Fruit fly (Drosophila melanogaster) whole organism, embryonic: ENCODE measurements around the gene MED14.

Experiments
- Awh ChIP-seq: fragments of 200-800 bp; sonication (Bioruptor generic); IDR thresholded peaks from 2 replicates; pipeline ENCODE4, ENCODE4 v1.3.6; 2022; ENCODE audit warnings: missing biosample characterization, missing genetic modification characterization
- C15 ChIP-seq: fragments of 200-800 bp; sonication (Bioruptor generic); IDR thresholded peaks from 3 replicates; pipeline ENCODE4 v1.3.6; 2022; ENCODE audit warnings: missing biosample characterization, missing genetic modification characterization
- CG10366 ChIP-seq: fragments of 200-800 bp; sonication (Bioruptor generic); IDR thresholded peaks from 2 replicates; pipeline ENCODE4 v1.3.6; 2022; ENCODE audit warnings: missing biosample characterization, missing genetic modification characterization
- CG11093 ChIP-seq: fragments of 200-800 bp; sonication (Bioruptor generic); IDR thresholded peaks from 3 replicates; pipeline ENCODE4 v1.3.6; 2022; ENCODE audit warnings: missing biosample characterization, missing genetic modification characterization
- CG11398 ChIP-seq: fragments of 200-800 bp; sonication (Bioruptor generic); optimal IDR thresholded peaks from 2 replicates; lab custom pipeline; 2016; ENCODE audit warnings: missing biosample characterization, missing genetic modification characterization
- CG11695 ChIP-seq: fragments of 200-800 bp; sonication (Bioruptor generic); IDR thresholded peaks from 3 replicates; pipeline ENCODE4 v1.3.6; 2022; ENCODE audit warnings: missing biosample characterization, missing genetic modification characterization
- CG12104 ChIP-seq: fragments of 200-800 bp; sonication (Bioruptor generic); optimal IDR thresholded peaks from 3 replicates; lab custom pipeline; 2016; ENCODE audit warnings: missing biosample characterization, missing genetic modification characterization
- CG1233 ChIP-seq: fragments of 200-800 bp; sonication (Bioruptor generic); optimal IDR thresholded peaks from 4 replicates; lab custom pipeline; 2018; ENCODE audit warnings: missing biosample characterization, mild to moderate bottlenecking, missing genetic modification characterization
- CG13775 ChIP-seq: fragments of 200-800 bp; sonication (Bioruptor generic); optimal IDR thresholded peaks from 3 replicates; lab custom pipeline; 2017; ENCODE audit warnings: missing biosample characterization, mild to moderate bottlenecking, missing genetic modification characterization
- CG16813 ChIP-seq: fragments of 200-800 bp; sonication (Bioruptor generic); IDR thresholded peaks from 3 replicates; pipeline ENCODE4 v1.3.6; 2022; ENCODE audit warnings: missing biosample characterization, missing genetic modification characterization; ENCODE audit not compliant: partially characterized antibody
- CG17385 ChIP-seq: fragments of 200-800 bp; sonication (Bioruptor generic); optimal IDR thresholded peaks from 3 replicates; lab custom pipeline; 2018; ENCODE audit warnings: missing biosample characterization, mild to moderate bottlenecking, missing genetic modification characterization
- CG17802 ChIP-seq: fragments of 200-800 bp; sonication (Bioruptor generic); optimal IDR thresholded peaks from 2 replicates; lab custom pipeline; 2018; ENCODE audit warnings: missing biosample characterization, mild to moderate bottlenecking, missing genetic modification characterization, moderate library complexity
- CG18476 ChIP-seq: fragments of 200-800 bp; sonication (Bioruptor generic); optimal IDR thresholded peaks from 2 replicates; lab custom pipeline; 2016; ENCODE audit warnings: missing biosample characterization, mild to moderate bottlenecking, missing genetic modification characterization
- CG18764 ChIP-seq: fragments of 200-800 bp; sonication (Bioruptor generic); optimal IDR thresholded peaks from 3 replicates; lab custom pipeline; 2016; ENCODE audit warnings: missing biosample characterization, missing genetic modification characterization
- CG2712 ChIP-seq: fragments of 200-800 bp; optimal IDR thresholded peaks from 3 replicates; lab custom pipeline; 2019; ENCODE audit warnings: missing biosample characterization, mild to moderate bottlenecking, missing genetic modification characterization, moderate library complexity
- CG31441 ChIP-seq: fragments of 200-800 bp; sonication (Bioruptor generic); IDR thresholded peaks from 2 replicates; pipeline ENCODE4 v1.3.6; 2022; ENCODE audit warnings: missing biosample characterization, missing genetic modification characterization
- CG3847 ChIP-seq: fragments of 200-800 bp; sonication (Bioruptor generic); IDR thresholded peaks from 2 replicates; pipeline ENCODE4 v1.3.6; 2022; ENCODE audit warnings: missing biosample characterization, missing genetic modification characterization
- CG4282 ChIP-seq: fragments of 200-800 bp; sonication (Bioruptor generic); optimal IDR thresholded peaks from 2 replicates; lab custom pipeline; 2016; ENCODE audit warnings: missing biosample characterization, missing genetic modification characterization
- CG5180 ChIP-seq: fragments of 200-800 bp; sonication (Bioruptor generic); optimal IDR thresholded peaks from 3 replicates; lab custom pipeline; 2017; ENCODE audit warnings: missing biosample characterization, missing genetic modification characterization, mild to moderate bottlenecking, moderate library complexity, missing genetic modification reagents
- CG6654 ChIP-seq: fragments of 200-800 bp; sonication (Bioruptor generic); optimal IDR thresholded peaks from 2 replicates; lab custom pipeline; 2017; ENCODE audit warnings: missing biosample characterization, mild to moderate bottlenecking, missing genetic modification characterization
- CG6683 ChIP-seq: fragments of 200-800 bp; sonication (Bioruptor generic); optimal IDR thresholded peaks from 2 replicates; lab custom pipeline; 2017; ENCODE audit warnings: missing biosample characterization, mild to moderate bottlenecking, missing genetic modification characterization, missing genetic modification reagents
- CG8290 ChIP-seq, 3 experiments: fragments of 200-800 bp; sonication (Bioruptor generic); optimal IDR thresholded peaks; 2 replicates each; lab custom pipeline; 2016 to 2019; ENCODE audit warnings: missing biosample characterization in 3 of 3, missing genetic modification characterization in 3 of 3, mild to moderate bottlenecking in 2 of 3, moderate library complexity in 1 of 3
- CG8359 ChIP-seq: fragments of 200-800 bp; sonication (Bioruptor generic); optimal IDR thresholded peaks from 2 replicates; lab custom pipeline; 2017; ENCODE audit warnings: missing biosample characterization, mild to moderate bottlenecking, missing genetic modification characterization, borderline replicate concordance
- CG9609 ChIP-seq: fragments of 200-800 bp; sonication (Bioruptor generic); optimal IDR thresholded peaks from 3 replicates; lab custom pipeline; 2016; ENCODE audit warnings: missing biosample characterization, missing genetic modification characterization
- D19B ChIP-seq: fragments of 200-800 bp; sonication (Bioruptor generic); optimal IDR thresholded peaks from 2 replicates; lab custom pipeline; 2017; ENCODE audit warnings: missing biosample characterization, mild to moderate bottlenecking, missing genetic modification characterization
- E2f1 ChIP-seq: fragments of 200-800 bp; sonication (Bioruptor generic); IDR thresholded peaks from 2 replicates; pipeline ENCODE4 v1.3.6; 2022; ENCODE audit warnings: missing biosample characterization, missing genetic modification characterization
- Fer2 ChIP-seq: fragments of 200-800 bp; sonication (Bioruptor generic); optimal IDR thresholded peaks from 2 replicates; lab custom pipeline; 2018; ENCODE audit warnings: missing biosample characterization, mild to moderate bottlenecking, missing genetic modification characterization, moderate library complexity
- GATAe ChIP-seq: fragments of 200-800 bp; sonication (Bioruptor generic); conservative IDR thresholded peaks from 2 replicates; pipeline ENCODE4 v1.3.6; 2022; ENCODE audit warnings: missing biosample characterization, missing genetic modification characterization
- HmgZ ChIP-seq: fragments of 200-800 bp; sonication (Bioruptor generic); optimal IDR thresholded peaks from 2 replicates; lab custom pipeline; 2018; ENCODE audit warnings: missing biosample characterization, mild to moderate bottlenecking, missing genetic modification characterization
- Ravus ChIP-seq: fragments of 200-800 bp; sonication (Bioruptor generic); IDR thresholded peaks from 2 replicates; pipeline ENCODE4 v1.3.6; 2022; ENCODE audit warnings: missing biosample characterization, missing genetic modification characterization
- Sry-β ChIP-seq: fragments of 200-800 bp; sonication (Bioruptor generic); optimal IDR thresholded peaks from 2 replicates; lab custom pipeline; 2018; ENCODE audit warnings: missing biosample characterization, mild to moderate bottlenecking, missing genetic modification characterization, moderate library complexity
- Xrp1 ChIP-seq: fragments of 200-800 bp; sonication (Bioruptor generic); IDR thresholded peaks from 2 replicates; pipeline ENCODE4 v1.3.6; 2022; ENCODE audit warnings: missing biosample characterization, missing genetic modification characterization
- ac ChIP-seq: fragments of 200-800 bp; sonication (Bioruptor generic); optimal IDR thresholded peaks from 3 replicates; lab custom pipeline; 2017; ENCODE audit warnings: missing biosample characterization, mild to moderate bottlenecking, missing genetic modification characterization
- ap ChIP-seq: fragments of 200-800 bp; sonication (Bioruptor generic); IDR thresholded peaks from 2 replicates; pipeline ENCODE4 v1.3.6; 2022; ENCODE audit warnings: missing biosample characterization, missing genetic modification characterization
- ase ChIP-seq: fragments of 200-800 bp; sonication (Bioruptor generic); IDR thresholded peaks from 3 replicates; pipeline ENCODE4 v1.3.6; 2022; ENCODE audit warnings: missing biosample characterization, missing genetic modification characterization
- cad ChIP-seq: fragments of >200 bp; optimal IDR thresholded peaks from 2 replicates; lab custom pipeline; 2017; ENCODE audit warnings: missing biosample characterization, missing genetic modification characterization
- caup ChIP-seq: fragments of 200-800 bp; sonication (Bioruptor generic); optimal IDR thresholded peaks from 3 replicates; lab custom pipeline; 2017; ENCODE audit warnings: missing biosample characterization, mild to moderate bottlenecking, missing genetic modification characterization, moderate library complexity; ENCODE audit not compliant: severe bottlenecking
- chn ChIP-seq: fragments of 200-800 bp; sonication (Bioruptor generic); optimal IDR thresholded peaks from 2 replicates; lab custom pipeline; 2016; ENCODE audit warnings: missing biosample characterization, missing genetic modification characterization
- croc ChIP-seq: fragments of 200-800 bp; sonication (Bioruptor generic); conservative IDR thresholded peaks from 3 replicates; pipeline ENCODE4 v1.3.6; 2022; ENCODE audit warnings: missing biosample characterization, missing genetic modification characterization
- disco-r ChIP-seq: fragments of 200-800 bp; sonication (Bioruptor generic); optimal IDR thresholded peaks from 2 replicates; lab custom pipeline; 2016; ENCODE audit warnings: missing biosample characterization, missing genetic modification characterization
- eve ChIP-seq, 2 experiments: fragments of >200 bp; optimal IDR thresholded peaks; 2 replicates each; lab custom pipeline; 2017; ENCODE audit warnings: missing biosample characterization in 2 of 2, missing genetic modification characterization in 2 of 2
- gcm ChIP-seq: fragments of 200-800 bp; sonication (Bioruptor generic); optimal IDR thresholded peaks from 2 replicates; lab custom pipeline; 2019; ENCODE audit warnings: missing biosample characterization, mild to moderate bottlenecking, missing genetic modification characterization, moderate library complexity
- gro ChIP-seq: fragments of 200-800 bp; sonication (Bioruptor generic); optimal IDR thresholded peaks from 2 replicates; lab custom pipeline; 2016; ENCODE audit warnings: missing biosample characterization, missing genetic modification characterization
- inv ChIP-seq: fragments of 200-800 bp; sonication (Bioruptor generic); IDR thresholded peaks from 2 replicates; pipeline ENCODE4 v1.3.6; 2022; ENCODE audit warnings: missing biosample characterization, missing genetic modification characterization; ENCODE audit not compliant: partially characterized antibody
- p53 ChIP-seq: fragments of 200-800 bp; sonication (Bioruptor generic); optimal IDR thresholded peaks from 2 replicates; lab custom pipeline; 2016; ENCODE audit warnings: missing biosample characterization, missing genetic modification characterization
- pnt ChIP-seq: fragments of 200-800 bp; sonication (Bioruptor generic); optimal IDR thresholded peaks from 3 replicates; lab custom pipeline; 2016; ENCODE audit warnings: missing biosample characterization, missing genetic modification characterization
- rib ChIP-seq: fragments of 200-800 bp; sonication (Bioruptor generic); IDR thresholded peaks from 2 replicates; pipeline ENCODE4 v1.3.6; 2022; ENCODE audit warnings: missing biosample characterization, missing genetic modification characterization
- salm ChIP-seq: fragments of 200-800 bp; sonication (Bioruptor generic); optimal IDR thresholded peaks from 2 replicates; lab custom pipeline; 2018; ENCODE audit warnings: missing biosample characterization, mild to moderate bottlenecking, missing genetic modification characterization
- sens ChIP-seq: fragments of 200-800 bp; sonication (Bioruptor generic); peaks from one replicate; lab custom pipeline; 2016; ENCODE audit warnings: missing biosample characterization, missing genetic modification characterization
- unc-4 ChIP-seq: fragments of 200-800 bp; sonication (Bioruptor generic); IDR thresholded peaks from 2 replicates; pipeline ENCODE4 v1.3.6; 2022; ENCODE audit warnings: missing biosample characterization, missing genetic modification characterization; ENCODE audit not compliant: partially characterized antibody

The MED14 gene

DNA sequence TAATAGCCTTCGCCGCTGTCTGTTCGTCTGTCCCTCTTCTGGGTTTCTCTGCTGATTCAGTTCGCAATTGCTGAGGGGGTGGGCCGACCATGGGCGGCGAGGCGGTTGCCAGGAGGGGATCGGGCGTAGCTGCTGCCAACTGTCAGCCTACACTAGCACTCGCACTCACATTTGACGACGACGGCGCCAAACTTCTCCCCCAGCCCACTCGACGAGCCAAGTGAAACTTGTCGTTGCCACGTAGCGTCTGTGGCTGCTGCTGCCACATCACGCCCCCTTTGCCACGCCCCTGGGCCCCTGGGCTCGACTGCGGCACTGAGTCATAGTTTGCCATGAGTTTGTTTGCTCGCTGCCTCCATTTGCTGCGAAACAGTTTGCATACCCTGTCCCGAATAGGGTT, 35.8 kb upstream of the MED14 start (continued):
- TF ChIP-seq Ravus (GFP tag; lab: Robert Waterston, UW): no peak
- 0 out of 2 replicates have a peak, but pooled peaks have one; percentile 44 for TF ChIP-seq ap (GFP tag; lab: Robert Waterston, UW)
- no peak for TF ChIP-seq unc-4
- no peak for TF ChIP-seq CG8359 (GFP tag; lab: Kevin White, UChicago)
- TF ChIP-seq CG9609: peak; percentile 40
- no peak for TF ChIP-seq CG5180 (GFP tag; lab: Kevin White, UChicago)
- TF ChIP-seq CG13775 (GFP tag; lab: Kevin White, UChicago): peak; percentile 13
- TF ChIP-seq CG10366 (GFP tag; lab: Robert Waterston, UW): peak; percentile 68
- no peak for TF ChIP-seq CG1233 (GFP tag; lab: Kevin White, UChicago)
- 0 out of 2 replicates have a peak, but pooled peaks have one; percentile 21 for TF ChIP-seq Awh (GFP tag; lab: Robert Waterston, UW)
- TF ChIP-seq disco-r (GFP tag; lab: Kevin White, UChicago): no peak
- no peak for TF ChIP-seq CG6683
- no peak for TF ChIP-seq CG18476
- no peak for TF ChIP-seq D19B
- peak; percentile 38 for TF ChIP-seq CG17385
- no peak for TF ChIP-seq p53 (GFP tag; lab: Kevin White, UChicago)
- TF ChIP-seq CG31441 (GFP tag; lab: Robert Waterston, UW): peak; percentile 29; the same call in 1 of the 2 replicates
- TF ChIP-seq E2f1 (GFP tag; lab: Robert Waterston, UW): peak; percentile 59
- no peak for TF ChIP-seq gro (GFP tag; lab: Kevin White, UChicago)
- TF ChIP-seq Fer2 (tag; lab: Kevin White, UChicago): peak; percentile 7
- TF ChIP-seq inv: no peak
- TF ChIP-seq sens (GFP tag; lab: Kevin White, UChicago): peak; percentile 83
- peak; percentile 72 for TF ChIP-seq HmgZ (tag; lab: Kevin White, UChicago)
- no peak for TF ChIP-seq eve (GFP tag; optimal IDR thresholded peaks at IDR 0.05; lab: Kevin White, UChicago)
- 0 out of 2 replicates have a peak, but pooled peaks have one; percentile 44 for TF ChIP-seq rib (GFP tag; lab: Robert Waterston, UW)
- 0 out of 2 replicates have a peak, but pooled peaks have one; percentile 17 for TF ChIP-seq GATAe (GFP tag; lab: Robert Waterston, UW)
- TF ChIP-seq caup (GFP tag; lab: Kevin White, UChicago): peak; percentile 45
- TF ChIP-seq CG8290 (GFP tag; optimal IDR thresholded peaks at IDR 0.05; lab: Kevin White, UChicago): no peak
- TF ChIP-seq CG8290 (tag; optimal IDR thresholded peaks at IDR 0.05; lab: Kevin White, UChicago): peak in 1 of 2 experiments; percentile 91
- peak; percentile 2 for TF ChIP-seq pnt (GFP tag; lab: Kevin White, UChicago)
- TF ChIP-seq Xrp1 (GFP tag; lab: Robert Waterston, UW): peak; percentile 44; the same call in 1 of the 2 replicates
- peak; percentile 62 for TF ChIP-seq CG3847 (GFP tag; lab: Robert Waterston, UW)
- no peak for TF ChIP-seq CG12104 (GFP tag; lab: Kevin White, UChicago)
- 0 out of 3 replicates have a peak, but pooled peaks have one; percentile 41 for TF ChIP-seq ase (GFP tag; lab: Robert Waterston, UW)
- TF ChIP-seq CG18764: no peak
- no peak for TF ChIP-seq CG17802
- no peak for TF ChIP-seq C15 (GFP tag; lab: Robert Waterston, UW)
- TF ChIP-seq CG11695 (GFP tag; lab: Robert Waterston, UW): peak; percentile 55; the same call in 2 of the 3 replicates
- no peak for TF ChIP-seq ac
- TF ChIP-seq CG6654 (GFP tag; lab: Kevin White, UChicago): no peak
- TF ChIP-seq CG16813 (GFP tag; lab: Robert Waterston, UW): no peak
- TF ChIP-seq Sry-β (GFP tag; lab: Kevin White, UChicago): no peak
- TF ChIP-seq croc (GFP tag; lab: Robert Waterston, UW): no peak; the same call in 2 of the 3 replicates
- TF ChIP-seq CG11398 (GFP tag; lab: Kevin White, UChicago): peak; percentile 23
- no peak for TF ChIP-seq CG11093
- TF ChIP-seq salm: no peak
- no peak for TF ChIP-seq cad (GFP tag; lab: Kevin White, UChicago)
- peak; percentile 18 for TF ChIP-seq CG2712 (tag; lab: Kevin White, UChicago)
- no peak for TF ChIP-seq gcm (GFP tag; lab: Kevin White, UChicago)
- TF ChIP-seq chn (GFP tag; lab: Kevin White, UChicago): no peak
- TF ChIP-seq CG4282 (GFP tag; lab: Kevin White, UChicago): no peak
